Worm (Caenorhabditis elegans) whole organism, young adult: Measurements from ENCODE around the gene tut-1.

Experiments
- ZK185.1 ChIP-seq: sonication (generic microtip); optimal IDR thresholded peaks from 2 replicates; lab custom pipeline; 2016; ENCODE audit warnings: mild to moderate bottlenecking, missing genetic modification characterization, missing compliant biosample characterization; ENCODE audit not compliant: poor library complexity, severe bottlenecking
- ama-1 ChIP-seq, 3 experiments: fragments of 150-350 bp in 1 of 3; sonication (generic microtip) in 2 of 3; optimal IDR thresholded peaks; 2 replicates each; lab custom pipeline; 2014 to 2018; ENCODE audit warnings: missing biosample characterization in 2 of 3, missing genetic modification characterization in 2 of 3, missing genetic modification reagents in 2 of 3
- nhr-179 ChIP-seq: sonication (generic microtip); optimal IDR thresholded peaks from 2 replicates; lab custom pipeline; 2016; ENCODE audit warnings: mild to moderate bottlenecking, missing genetic modification characterization, missing compliant biosample characterization

DNA sequence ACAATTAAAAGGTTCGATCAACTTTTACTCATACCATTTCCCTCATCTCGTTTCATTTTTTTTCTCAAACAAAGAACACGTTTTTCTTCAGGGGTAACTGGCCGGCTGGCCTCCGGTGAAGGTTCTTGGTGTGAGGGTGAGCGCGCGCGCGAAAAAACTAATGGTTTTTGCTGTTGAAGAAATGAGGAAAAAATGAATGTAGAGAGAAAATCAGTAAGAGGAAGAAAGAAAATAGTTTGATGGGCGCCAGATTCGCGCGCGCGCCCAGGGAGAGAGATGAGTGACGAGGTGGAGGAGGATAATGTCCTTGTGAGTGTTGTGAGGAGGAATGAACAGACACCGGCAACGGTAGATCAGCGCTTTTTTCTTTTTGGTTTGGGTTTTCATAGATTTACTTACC lies 49.5 kb upstream of the tut-1 start:
- TF ChIP-seq ama-1 (optimal IDR thresholded peaks at IDR 0.05; lab: Kevin White, UChicago) (no peak), ama-1 (GFP tag; optimal IDR thresholded peaks at IDR 0.05; lab: Kevin White, UChicago) (no peak), nhr-179 (tag; lab: Kevin White, UChicago) (no peak), ZK185.1 (tag; lab: Kevin White, UChicago) (no peak)
